Worm (Caenorhabditis elegans) whole organism, L3 larva: ENCODE results near the gene R08A2.9.

Experiments used
- R02D3.7 ChIP-seq: fragments of 150-350 bp; optimal IDR thresholded peaks from 2 replicates; lab custom pipeline; 2014; ENCODE audit warnings: missing biosample characterization, missing genetic modification characterization
- aly-2 ChIP-seq: fragments of 150-350 bp; optimal IDR thresholded peaks from 2 replicates; lab custom pipeline; 2014; ENCODE audit warnings: missing biosample characterization, missing genetic modification characterization
- ama-1 ChIP-seq: fragments of 150-350 bp; optimal IDR thresholded peaks from 2 replicates; lab custom pipeline; 2018
- ceh-16 ChIP-seq: sonication (generic microtip); optimal IDR thresholded peaks from 2 replicates; lab custom pipeline; 2017; ENCODE audit warnings: missing biosample characterization, missing genetic modification characterization
- ceh-82 ChIP-seq: fragments of 150-350 bp; optimal IDR thresholded peaks from 2 replicates; lab custom pipeline; 2014; ENCODE audit warnings: missing biosample characterization, missing genetic modification characterization
- ceh-9 ChIP-seq: sonication (generic microtip); optimal IDR thresholded peaks from 2 replicates; lab custom pipeline; 2018; ENCODE audit warnings: missing biosample characterization, missing genetic modification characterization
- daf-12 ChIP-seq: fragments of 150-350 bp; optimal IDR thresholded peaks from 2 replicates; lab custom pipeline; 2014; ENCODE audit warnings: missing biosample characterization, missing genetic modification reagents, missing genetic modification characterization
- egl-5 ChIP-seq: fragments of 150-350 bp; optimal IDR thresholded peaks from 2 replicates; lab custom pipeline; 2017; ENCODE audit warnings: missing biosample characterization, missing genetic modification reagents, missing genetic modification characterization, inconsistent platforms
- elt-2 ChIP-seq: sonication (generic microtip); optimal IDR thresholded peaks from 2 replicates; lab custom pipeline; 2016; ENCODE audit warnings: missing genetic modification reagents, mild to moderate bottlenecking, missing genetic modification characterization, missing compliant biosample characterization
- elt-3 ChIP-seq, 3 experiments: fragments of 150-350 bp in 1 of 3; sonication (generic microtip) in 2 of 3; optimal IDR thresholded peaks; 2 replicates in 2 of 3; 4 replicates in 1 of 3; lab custom pipeline; 2014 to 2017; ENCODE audit warnings: missing biosample characterization in 3 of 3, missing genetic modification characterization in 3 of 3
- eor-1 ChIP-seq, 2 experiments: fragments of 150-350 bp; optimal IDR thresholded peaks; 2 replicates each; lab custom pipeline; 2014 to 2018; ENCODE audit warnings: missing biosample characterization in 2 of 2, missing genetic modification characterization in 2 of 2
- fkh-10 ChIP-seq: sonication (generic microtip); optimal IDR thresholded peaks from 2 replicates; lab custom pipeline; 2017; ENCODE audit warnings: missing biosample characterization, missing genetic modification reagents, missing genetic modification characterization
- fkh-2 ChIP-seq: fragments of 150-350 bp; optimal IDR thresholded peaks from 2 replicates; lab custom pipeline; 2014; ENCODE audit warnings: missing biosample characterization, missing genetic modification reagents, missing genetic modification characterization
- fos-1 ChIP-seq: fragments of 150-350 bp; optimal IDR thresholded peaks from 2 replicates; lab custom pipeline; 2014; ENCODE audit warnings: missing biosample characterization, missing genetic modification characterization
- jun-1 ChIP-seq: fragments of 150-350 bp; optimal IDR thresholded peaks from 2 replicates; lab custom pipeline; 2014; ENCODE audit warnings: missing biosample characterization, missing genetic modification reagents, missing genetic modification characterization
- lin-15B ChIP-seq: fragments of 150-350 bp; optimal IDR thresholded peaks from 2 replicates; lab custom pipeline; 2014; ENCODE audit warnings: missing biosample characterization, missing genetic modification characterization
- lin-39 ChIP-seq: fragments of 150-350 bp; optimal IDR thresholded peaks from 2 replicates; lab custom pipeline; 2018; ENCODE audit warnings: missing biosample characterization, missing genetic modification reagents, missing genetic modification characterization
- mdl-1 ChIP-seq: fragments of 150-350 bp; optimal IDR thresholded peaks from 2 replicates; lab custom pipeline; 2014; ENCODE audit warnings: missing biosample characterization, missing genetic modification characterization
- mml-1 ChIP-seq: fragments of 150-350 bp; sonication (generic microtip); optimal IDR thresholded peaks from 3 replicates; lab custom pipeline; 2014; ENCODE audit warnings: missing biosample characterization, missing genetic modification characterization
- nfya-1 ChIP-seq: sonication (generic microtip); optimal IDR thresholded peaks from 2 replicates; lab custom pipeline; 2017; ENCODE audit warnings: missing genetic modification characterization, mild to moderate bottlenecking, missing compliant biosample characterization, antibody characterized with exemption, moderate library complexity; ENCODE audit not compliant: insufficient read depth
- nhr-12 ChIP-seq: fragments of 150-350 bp; optimal IDR thresholded peaks from 2 replicates; lab custom pipeline; 2014; ENCODE audit warnings: missing biosample characterization, missing genetic modification characterization
- nhr-23 ChIP-seq: fragments of 150-350 bp; optimal IDR thresholded peaks from 2 replicates; lab custom pipeline; 2014; ENCODE audit warnings: missing biosample characterization, missing genetic modification reagents, missing genetic modification characterization
- nhr-28 ChIP-seq: fragments of 150-350 bp; optimal IDR thresholded peaks from 2 replicates; lab custom pipeline; 2014; ENCODE audit warnings: missing biosample characterization, missing genetic modification characterization
- nhr-43 ChIP-seq: sonication (generic microtip); optimal IDR thresholded peaks from 2 replicates; lab custom pipeline; 2016; ENCODE audit warnings: mild to moderate bottlenecking, missing genetic modification characterization, missing compliant biosample characterization; ENCODE audit not compliant: poor library complexity, severe bottlenecking
- nhr-67 ChIP-seq: fragments of 150-350 bp; optimal IDR thresholded peaks from 2 replicates; lab custom pipeline; 2014; ENCODE audit warnings: missing biosample characterization, missing genetic modification characterization
- nhr-77 ChIP-seq: fragments of 150-350 bp; optimal IDR thresholded peaks from 2 replicates; lab custom pipeline; 2014; ENCODE audit warnings: missing biosample characterization, missing genetic modification characterization
- pha-4 ChIP-seq: fragments of 150-350 bp; optimal IDR thresholded peaks from 2 replicates; lab custom pipeline; 2014; ENCODE audit warnings: missing biosample characterization, missing genetic modification reagents, missing genetic modification characterization
- pqm-1 ChIP-seq: fragments of 150-350 bp; optimal IDR thresholded peaks from 2 replicates; lab custom pipeline; 2017; ENCODE audit warnings: missing biosample characterization, missing genetic modification characterization, inconsistent platforms
- sea-2 ChIP-seq: fragments of 150-350 bp; sonication (generic microtip); optimal IDR thresholded peaks from 4 replicates; lab custom pipeline; 2014; ENCODE audit warnings: missing biosample characterization, missing genetic modification reagents, missing genetic modification characterization
- skn-1 ChIP-seq: fragments of 150-350 bp; optimal IDR thresholded peaks from 2 replicates; lab custom pipeline; 2014; ENCODE audit warnings: missing biosample characterization, missing genetic modification characterization
- snpc-4 ChIP-seq: fragments of 150-350 bp; optimal IDR thresholded peaks from 2 replicates; lab custom pipeline; 2014; ENCODE audit warnings: missing biosample characterization, missing genetic modification characterization
- tbx-2 ChIP-seq: sonication (generic microtip); optimal IDR thresholded peaks from 2 replicates; lab custom pipeline; 2016; ENCODE audit warnings: mild to moderate bottlenecking, missing genetic modification characterization, missing compliant biosample characterization
- unc-62 ChIP-seq: fragments of 150-350 bp; sonication (generic microtip); optimal IDR thresholded peaks from 4 replicates; lab custom pipeline; 2014; ENCODE audit warnings: missing biosample characterization, missing genetic modification reagents, missing genetic modification characterization
- zag-1 ChIP-seq: fragments of 150-350 bp; optimal IDR thresholded peaks from 2 replicates; lab custom pipeline; 2014; ENCODE audit warnings: missing biosample characterization, missing genetic modification characterization
- ztf-11 ChIP-seq: fragments of 150-350 bp; optimal IDR thresholded peaks from 2 replicates; lab custom pipeline; 2014; ENCODE audit warnings: missing biosample characterization, missing genetic modification characterization
- ztf-4 ChIP-seq: fragments of 150-350 bp; optimal IDR thresholded peaks from 2 replicates; lab custom pipeline; 2014; ENCODE audit warnings: missing biosample characterization, missing genetic modification characterization

The R08A2.9 gene

ce11 chrV:14688097-14688912 lies 19.8 kb upstream of the R08A2.9 start, which contains the start of gene C47E8.11 (continued):
- TF ChIP-seq elt-3 (tag; optimal IDR thresholded peaks at IDR 0.05; lab: Kevin White, UChicago): no peak
- no peak for TF ChIP-seq daf-12 (tag; lab: Kevin White, UChicago)
- no peak for TF ChIP-seq R02D3.7 (tag; lab: Kevin White, UChicago)
- peak; percentile 64 for TF ChIP-seq nhr-23 (tag; lab: Kevin White, UChicago)
- TF ChIP-seq eor-1 (tag; optimal IDR thresholded peaks at IDR 0.05; lab: Kevin White, UChicago): no peak
- TF ChIP-seq ztf-11: no peak
- peak; percentile 60 for TF ChIP-seq nfya-1 (tag; lab: Kevin White, UChicago)
- no peak for TF ChIP-seq fkh-2 (tag; lab: Kevin White, UChicago)
- no peak for TF ChIP-seq nhr-67 (tag; lab: Kevin White, UChicago)
- TF ChIP-seq pqm-1: no peak
- no peak for TF ChIP-seq unc-62 (GFP tag; lab: Kevin White, UChicago)
- TF ChIP-seq ceh-16 (tag; lab: Kevin White, UChicago): no peak
- no peak for TF ChIP-seq skn-1 (tag; lab: Kevin White, UChicago)
- no peak for TF ChIP-seq ceh-82 (tag; lab: Kevin White, UChicago)
- peak; percentile 59 for TF ChIP-seq nhr-43
- TF ChIP-seq zag-1: no peak
- peak; percentile 42 for TF ChIP-seq elt-2 (tag; lab: Kevin White, UChicago)
- no peak for TF ChIP-seq nhr-77
- peak; percentile 52 for TF ChIP-seq snpc-4 (tag; lab: Kevin White, UChicago)
- peak; percentile 71 for TF ChIP-seq ztf-4 (tag; lab: Kevin White, UChicago)

DNA sequence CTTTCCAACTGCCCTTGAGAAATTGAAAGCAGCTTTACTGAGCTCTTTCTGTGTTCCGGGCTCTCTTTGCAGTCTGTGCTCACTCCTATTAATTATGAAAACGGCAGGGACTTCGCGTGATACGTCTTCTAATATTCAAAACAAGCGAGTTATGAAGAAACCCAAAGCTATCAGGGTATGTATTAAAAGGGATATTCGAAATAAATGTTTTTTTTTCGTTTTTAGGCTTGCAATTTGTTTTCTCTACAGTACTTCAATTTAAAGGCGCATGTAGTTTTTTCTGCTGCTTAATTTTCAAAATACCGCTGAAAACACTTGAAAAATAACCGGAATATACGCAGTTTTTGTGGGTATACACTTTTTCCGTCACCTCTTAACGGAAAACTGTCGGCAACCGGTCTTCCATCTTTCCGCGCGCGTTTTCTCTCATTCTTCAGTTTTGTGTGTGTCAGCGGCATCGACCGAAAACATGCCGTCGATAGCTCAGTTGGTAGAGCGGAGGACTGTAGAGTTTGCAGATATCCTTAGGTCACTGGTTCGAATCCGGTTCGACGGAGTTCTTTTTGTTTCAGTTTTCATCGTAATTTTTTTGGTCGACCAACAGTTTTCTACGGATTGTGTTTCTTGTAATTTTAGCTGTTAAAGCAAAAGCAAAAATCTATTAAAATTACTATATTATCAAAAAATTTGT lies 18.9 kb upstream of the R08A2.9 start, which contains the start of gene gasr-8:
Gene gasr-8, plus strand, starts transcription at position 51 of the 691 bp plus-strand sequence.
- TF ChIP-seq pha-4 (tag; lab: Kevin White, UChicago) (peak; percentile 18), nfya-1 (tag; lab: Kevin White, UChicago) (peak; percentile 22), mdl-1 (tag; lab: Kevin White, UChicago) (no peak), daf-12 (tag; lab: Kevin White, UChicago) (no peak), lin-39 (tag; lab: Kevin White, UChicago) (no peak), lin-15B (tag; lab: Kevin White, UChicago) (no peak)

DNA sequence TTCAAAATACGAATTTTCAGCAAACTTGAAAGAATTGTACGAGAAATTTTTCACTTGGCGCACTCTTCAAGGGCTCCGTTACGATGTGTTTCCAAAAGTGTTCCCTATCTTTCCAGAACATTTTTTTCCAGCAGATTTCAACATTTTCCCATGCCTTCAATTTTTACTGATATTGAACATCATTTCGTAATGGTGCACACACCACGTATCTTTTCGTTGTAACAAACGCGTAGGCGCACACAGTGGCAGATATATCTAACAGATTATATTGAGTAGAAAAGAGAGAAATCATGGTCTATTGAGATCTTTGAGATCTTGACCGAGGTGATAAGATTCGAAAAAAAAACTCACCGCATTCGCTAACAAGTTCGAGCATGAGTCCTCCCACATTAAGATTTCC lies 12.3 kb upstream of the R08A2.9 start:
- no peak for TF ChIP-seq egl-5 (tag; lab: Kevin White, UChicago)
- no peak for TF ChIP-seq mdl-1 (tag; lab: Kevin White, UChicago)
- TF ChIP-seq sea-2 (GFP tag; lab: Kevin White, UChicago): no peak
- TF ChIP-seq pqm-1: no peak
- TF ChIP-seq tbx-2: no peak
- no peak for TF ChIP-seq ztf-4 (tag; lab: Kevin White, UChicago)
- no peak for TF ChIP-seq ceh-82 (tag; lab: Kevin White, UChicago)
- no peak for TF ChIP-seq nhr-12 (tag; lab: Kevin White, UChicago)
- no peak for TF ChIP-seq elt-3 (tag; optimal IDR thresholded peaks at IDR 0.05; lab: Kevin White, UChicago)
- no peak for TF ChIP-seq jun-1 (tag; lab: Kevin White, UChicago)
- TF ChIP-seq fos-1 (tag; lab: Kevin White, UChicago): no peak
- no peak for TF ChIP-seq aly-2 (tag; lab: Kevin White, UChicago)
- no peak for TF ChIP-seq fkh-10 (GFP tag; lab: Kevin White, UChicago)
- no peak for TF ChIP-seq mml-1
- TF ChIP-seq unc-62 (GFP tag; lab: Kevin White, UChicago): no peak
- TF ChIP-seq ama-1 (lab: Kevin White, UChicago): no peak
- no peak for TF ChIP-seq nhr-28 (tag; lab: Kevin White, UChicago)
- TF ChIP-seq ceh-9 (tag; lab: Kevin White, UChicago): no peak
- TF ChIP-seq, all 47 proteins: peak for 0
